Fruit fly (Drosophila melanogaster) whole organism, adult: ENCODE results near the gene Ucp4B.
A peak's percentile ranks its signal among the peaks of the same experiment; 100 is the strongest.

Source experiments
- bab1 ChIP-seq: fragments of 200-800 bp; sonication (Bioruptor generic); optimal IDR thresholded peaks from 3 replicates; lab custom pipeline; 2019; ENCODE audit warnings: missing biosample characterization, mild to moderate bottlenecking, missing genetic modification characterization, moderate library complexity
- kay ChIP-seq: fragments of 200-800 bp; sonication (Bioruptor generic); peaks from one replicate; lab custom pipeline; 2016; ENCODE audit warnings: missing biosample characterization, missing genetic modification characterization, borderline replicate concordance

dm6 chr2L:5977729-5978078 lies 8.0 kb downstream of the Ucp4B start:
- peak; percentile 91 for TF ChIP-seq kay (GFP tag; lab: Kevin White, UChicago)
- no peak for TF ChIP-seq bab1 (GFP tag; lab: Kevin White, UChicago)
